Fruit fly (Drosophila melanogaster) whole organism, embryonic: Measurements from ENCODE around the gene Obp83ef.

Source experiments
- Bgb ChIP-seq: fragments of 200-800 bp; sonication (Bioruptor generic); IDR thresholded peaks from 2 replicates; pipeline ENCODE4 v1.3.6; 2022; ENCODE audit warnings: missing biosample characterization, missing genetic modification characterization; ENCODE audit not compliant: partially characterized antibody
- CG11398 ChIP-seq: fragments of 200-800 bp; sonication (Bioruptor generic); optimal IDR thresholded peaks from 2 replicates; lab custom pipeline; 2016; ENCODE audit warnings: missing biosample characterization, missing genetic modification characterization
- CG12769 ChIP-seq: fragments of 200-800 bp; sonication (Bioruptor generic); optimal IDR thresholded peaks from 2 replicates; lab custom pipeline; 2019; ENCODE audit warnings: missing biosample characterization, mild to moderate bottlenecking, missing genetic modification characterization, moderate library complexity
- CG13424 ChIP-seq: fragments of 200-800 bp; sonication (Bioruptor generic); optimal IDR thresholded peaks from 2 replicates; lab custom pipeline; 2019; ENCODE audit warnings: missing biosample characterization, mild to moderate bottlenecking, missing genetic modification characterization, moderate library complexity
- CG14050 ChIP-seq: fragments of 200-800 bp; sonication (Bioruptor generic); IDR thresholded peaks from 3 replicates; pipeline ENCODE4 v1.3.6; 2022; ENCODE audit warnings: missing biosample characterization, missing genetic modification characterization
- CG16813 ChIP-seq: fragments of 200-800 bp; sonication (Bioruptor generic); IDR thresholded peaks from 3 replicates; pipeline ENCODE4 v1.3.6; 2022; ENCODE audit warnings: missing biosample characterization, missing genetic modification characterization; ENCODE audit not compliant: partially characterized antibody
- CG16863 ChIP-seq: fragments of 200-800 bp; sonication (Bioruptor generic); optimal IDR thresholded peaks from 3 replicates; lab custom pipeline; 2016; ENCODE audit warnings: missing biosample characterization, missing genetic modification characterization
- CG1832 ChIP-seq: fragments of 200-800 bp; sonication (Bioruptor generic); optimal IDR thresholded peaks from 2 replicates; lab custom pipeline; 2017; ENCODE audit warnings: missing biosample characterization, mild to moderate bottlenecking, missing genetic modification characterization, inconsistent platforms
- CG32772 ChIP-seq: fragments of 200-800 bp; sonication (Bioruptor generic); IDR thresholded peaks from 2 replicates; pipeline ENCODE4 v1.3.6; 2022; ENCODE audit warnings: missing biosample characterization, missing genetic modification characterization
- CG4730 ChIP-seq: fragments of 200-800 bp; sonication (Bioruptor generic); IDR thresholded peaks from 2 replicates; pipeline ENCODE4 v1.3.6; 2022; ENCODE audit warnings: missing biosample characterization, missing genetic modification characterization
- CG5180 ChIP-seq: fragments of 200-800 bp; sonication (Bioruptor generic); optimal IDR thresholded peaks from 3 replicates; lab custom pipeline; 2017; ENCODE audit warnings: missing biosample characterization, missing genetic modification characterization, mild to moderate bottlenecking, moderate library complexity, missing genetic modification reagents
- CG5953 ChIP-seq: fragments of 200-800 bp; sonication (Bioruptor generic); IDR thresholded peaks from 2 replicates; pipeline ENCODE4 v1.3.6; 2022; ENCODE audit warnings: missing biosample characterization, missing genetic modification characterization
- Dbx ChIP-seq: fragments of 200-800 bp; sonication (Bioruptor generic); IDR thresholded peaks from 3 replicates; pipeline ENCODE4 v1.3.6; 2022; ENCODE audit warnings: missing biosample characterization, missing genetic modification characterization
- Drgx ChIP-seq: fragments of 200-800 bp; sonication (Bioruptor generic); IDR thresholded peaks from 2 replicates; pipeline ENCODE4 v1.3.6; 2022; ENCODE audit warnings: missing biosample characterization, missing genetic modification characterization
- Ets65A ChIP-seq: fragments of 200-800 bp; sonication (Bioruptor generic); peaks from one replicate; lab custom pipeline; 2016; ENCODE audit warnings: missing biosample characterization, missing genetic modification characterization
- HHEX ChIP-seq: fragments of 200-800 bp; sonication (Bioruptor generic); optimal IDR thresholded peaks from 3 replicates; lab custom pipeline; 2017; ENCODE audit warnings: missing biosample characterization, mild to moderate bottlenecking, missing genetic modification characterization, missing genetic modification reagents
- Hey ChIP-seq: fragments of 200-800 bp; sonication (Bioruptor generic); optimal IDR thresholded peaks from 3 replicates; lab custom pipeline; 2018; ENCODE audit warnings: missing biosample characterization, mild to moderate bottlenecking, missing genetic modification characterization
- Jarid2 ChIP-seq: fragments of 200-800 bp; sonication (Bioruptor generic); optimal IDR thresholded peaks from 3 replicates; lab custom pipeline; 2017; ENCODE audit warnings: mild to moderate bottlenecking, missing biosample characterization, missing genetic modification reagents, missing genetic modification characterization
- Lhr ChIP-seq: fragments of 200-800 bp; sonication (Bioruptor generic); optimal IDR thresholded peaks from 3 replicates; lab custom pipeline; 2017; ENCODE audit warnings: mild to moderate bottlenecking, missing biosample characterization, missing genetic modification reagents, missing genetic modification characterization
- Med ChIP-seq: fragments of 200-800 bp; sonication (Bioruptor generic); peaks from one replicate; lab custom pipeline; 2016; ENCODE audit warnings: missing biosample characterization, missing genetic modification characterization, mild to moderate bottlenecking, inconsistent platforms, moderate library complexity
- NFAT ChIP-seq: fragments of 200-800 bp; sonication (Bioruptor generic); IDR thresholded peaks from 2 replicates; pipeline ENCODE4 v1.3.6; 2022; ENCODE audit warnings: missing biosample characterization, missing genetic modification characterization
- Oli ChIP-seq: fragments of 200-800 bp; sonication (Bioruptor generic); optimal IDR thresholded peaks from 2 replicates; lab custom pipeline; 2018; ENCODE audit warnings: missing biosample characterization, mild to moderate bottlenecking, missing genetic modification characterization, moderate library complexity
- Opbp ChIP-seq: fragments of 200-800 bp; sonication (Bioruptor generic); IDR thresholded peaks from 3 replicates; pipeline ENCODE4 v1.3.6; 2022; ENCODE audit warnings: missing biosample characterization, missing genetic modification characterization; ENCODE audit not compliant: partially characterized antibody
- Rfx ChIP-seq: fragments of 200-800 bp; sonication (Bioruptor generic); IDR thresholded peaks from 2 replicates; pipeline ENCODE4 v1.3.6; 2022; ENCODE audit warnings: missing biosample characterization, missing genetic modification characterization
- Tbp ChIP-seq: fragments of >200 bp; optimal IDR thresholded peaks from 2 replicates; lab custom pipeline; 2018; ENCODE audit warnings: missing biosample characterization, missing genetic modification characterization
- bbx ChIP-seq: fragments of 200-800 bp; sonication (Bioruptor generic); IDR thresholded peaks from 2 replicates; pipeline ENCODE4 v1.3.6; 2022; ENCODE audit warnings: missing biosample characterization, missing genetic modification characterization; ENCODE audit not compliant: partially characterized antibody
- cg ChIP-seq: fragments of 200-800 bp; sonication (Bioruptor generic); optimal IDR thresholded peaks from 3 replicates; lab custom pipeline; 2019; ENCODE audit warnings: missing biosample characterization, mild to moderate bottlenecking, missing genetic modification characterization, moderate library complexity
- crol ChIP-seq: fragments of 200-800 bp; sonication (Bioruptor generic); IDR thresholded peaks from 2 replicates; pipeline ENCODE4 v1.3.6; 2022; ENCODE audit warnings: missing biosample characterization, missing genetic modification characterization
- insv ChIP-seq, 2 experiments: fragments of 200-800 bp; sonication (Bioruptor generic); optimal IDR thresholded peaks; 3 replicates each; lab custom pipeline; 2016 to 2018; ENCODE audit warnings: missing biosample characterization in 2 of 2, missing genetic modification characterization in 2 of 2
- jumu ChIP-seq: fragments of 200-800 bp; sonication (Bioruptor generic); optimal IDR thresholded peaks from 3 replicates; lab custom pipeline; 2016; ENCODE audit warnings: missing biosample characterization, missing genetic modification characterization
- knrl ChIP-seq: fragments of 200-800 bp; sonication (Bioruptor generic); IDR thresholded peaks from 3 replicates; pipeline ENCODE4 v1.3.6; 2022; ENCODE audit warnings: missing biosample characterization, missing genetic modification characterization; ENCODE audit not compliant: partially characterized antibody
- oc ChIP-seq: fragments of 200-800 bp; sonication (Bioruptor generic); optimal IDR thresholded peaks from 2 replicates; lab custom pipeline; 2018; ENCODE audit warnings: missing biosample characterization, mild to moderate bottlenecking, missing genetic modification characterization, moderate library complexity
- otp ChIP-seq: fragments of 200-800 bp; sonication (Bioruptor generic); IDR thresholded peaks from 3 replicates; pipeline ENCODE4, ENCODE4 v1.3.6; 2022; ENCODE audit warnings: missing biosample characterization, missing genetic modification characterization
- sd ChIP-seq: fragments of 200-800 bp; sonication (Bioruptor generic); optimal IDR thresholded peaks from 3 replicates; lab custom pipeline; 2018; ENCODE audit warnings: missing biosample characterization, mild to moderate bottlenecking, missing genetic modification characterization, moderate library complexity
- sob ChIP-seq: fragments of 200-800 bp; sonication (Bioruptor generic); IDR thresholded peaks from 2 replicates; pipeline ENCODE4 v1.3.6; 2022; ENCODE audit warnings: missing biosample characterization, missing genetic modification characterization
- stwl ChIP-seq: fragments of 200-800 bp; sonication (Bioruptor generic); optimal IDR thresholded peaks from 3 replicates; lab custom pipeline; 2018; ENCODE audit warnings: missing biosample characterization, mild to moderate bottlenecking, missing genetic modification characterization, moderate library complexity
- tx ChIP-seq: fragments of 200-800 bp; sonication (Bioruptor generic); optimal IDR thresholded peaks from 2 replicates; lab custom pipeline; 2016; ENCODE audit warnings: missing biosample characterization, missing genetic modification characterization
- vfl ChIP-seq: fragments of 200-800 bp; sonication (Bioruptor generic); optimal IDR thresholded peaks from 2 replicates; lab custom pipeline; 2016; ENCODE audit warnings: missing biosample characterization, missing genetic modification characterization

The Obp83ef gene

DNA sequence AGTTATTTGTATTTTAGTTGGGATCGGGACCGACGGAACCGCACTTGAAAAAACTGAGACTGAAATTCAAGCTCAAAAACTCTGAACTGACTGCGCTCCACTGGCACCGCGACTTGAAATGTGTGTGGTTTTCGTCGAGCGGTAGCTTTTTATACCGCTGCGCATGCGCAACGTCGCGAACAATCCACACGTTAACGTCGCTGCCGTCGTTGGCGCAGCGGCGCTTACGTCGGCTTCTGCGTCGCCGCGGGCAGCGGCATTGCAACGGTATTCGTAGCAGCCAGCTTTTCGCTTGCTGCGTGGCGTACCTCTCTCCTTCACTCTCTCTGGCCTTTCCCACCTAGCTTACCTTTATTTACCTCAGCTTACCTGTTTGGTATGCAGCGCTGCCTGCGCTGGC lies 10.1 kb downstream of the Obp83ef start, which contains the start of gene Gasp (continued):
- TF ChIP-seq Dbx (GFP tag; lab: Robert Waterston, UW) = peak; percentile 10; the same call in 1 of the 3 replicates
- no peak for TF ChIP-seq vfl (GFP tag; lab: Kevin White, UChicago)
- TF ChIP-seq CG4730 (GFP tag; lab: Robert Waterston, UW) = no peak
- TF ChIP-seq Drgx (GFP tag; lab: Robert Waterston, UW) = 0 out of 2 replicates have a peak, but pooled peaks have one; percentile 20
- TF ChIP-seq otp (GFP tag; lab: Robert Waterston, UW) = 0 out of 3 replicates have a peak, but pooled peaks have one; percentile 39
- TF ChIP-seq Oli (tag; lab: Kevin White, UChicago) = no peak
- 0 out of 2 replicates have a peak, but pooled peaks have one; percentile 31 for TF ChIP-seq sob (GFP tag; lab: Robert Waterston, UW)
- TF ChIP-seq CG12769 (tag; lab: Kevin White, UChicago) = peak; percentile 10
- no peak for TF ChIP-seq knrl (GFP tag; lab: Robert Waterston, UW)
- 0 out of 3 replicates have a peak, but pooled peaks have one; percentile 19 for TF ChIP-seq Opbp (GFP tag; lab: Robert Waterston, UW)
- TF ChIP-seq bbx (GFP tag; lab: Robert Waterston, UW) = peak; percentile 54; the same call in 1 of the 2 replicates
- TF ChIP-seq CG1832 = peak; percentile 26
- TF ChIP-seq Rfx (GFP tag; lab: Robert Waterston, UW) = no peak
- peak; percentile 66 for TF ChIP-seq crol (GFP tag; lab: Robert Waterston, UW)
- peak; percentile 64 for TF ChIP-seq Med
- peak; percentile 20 for TF ChIP-seq oc (tag; lab: Kevin White, UChicago)
- peak; percentile 8 for TF ChIP-seq cg (GFP tag; lab: Kevin White, UChicago)
- TF ChIP-seq CG16863 (GFP tag; lab: Kevin White, UChicago) = no peak
- peak; percentile 26 for TF ChIP-seq stwl (tag; lab: Kevin White, UChicago)
- no peak for TF ChIP-seq Bgb (GFP tag; lab: Robert Waterston, UW)
- TF ChIP-seq Jarid2 (GFP tag; lab: Kevin White, UChicago) = peak; percentile 24
- peak; percentile 22 for TF ChIP-seq CG5180 (GFP tag; lab: Kevin White, UChicago)
- TF ChIP-seq jumu (GFP tag; lab: Kevin White, UChicago) = no peak
- no peak for TF ChIP-seq insv (GFP tag; optimal IDR thresholded peaks at IDR 0.05; lab: Kevin White, UChicago)

DNA sequence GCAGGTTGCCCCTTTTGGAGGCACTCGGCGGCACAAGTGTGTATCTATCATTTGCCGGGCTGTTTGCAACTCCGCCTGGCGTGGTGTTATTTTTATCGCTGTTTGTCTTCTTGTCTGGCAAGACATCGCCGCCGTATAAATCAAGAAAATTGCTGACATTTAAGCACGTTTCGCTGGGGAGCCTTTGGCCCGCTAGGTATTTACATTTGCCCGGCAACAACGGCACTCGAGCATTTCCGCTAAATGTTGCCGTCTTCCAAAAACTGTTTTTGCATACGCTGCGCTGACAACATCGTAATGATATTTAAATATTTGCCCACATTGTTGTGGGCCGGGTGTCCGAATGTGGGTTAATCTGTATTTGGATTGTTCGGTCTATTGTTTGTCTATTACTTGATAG lies 12.5 kb downstream of the Obp83ef start:
- TF ChIP-seq CG5953 (no peak), bbx (GFP tag; lab: Robert Waterston, UW) (no peak), NFAT (GFP tag; lab: Robert Waterston, UW) (no peak), CG11398 (no peak), Ets65A (GFP tag; lab: Kevin White, UChicago) (peak; percentile 83), HHEX (GFP tag; lab: Kevin White, UChicago) (no peak), CG13424 (tag; lab: Kevin White, UChicago) (no peak), CG14050 (GFP tag; lab: Robert Waterston, UW) (no peak), Med (peak; percentile 53), CG16813 (GFP tag; lab: Robert Waterston, UW) (no peak), Lhr (GFP tag; lab: Kevin White, UChicago) (no peak), sd (tag; lab: Kevin White, UChicago) (peak; percentile 51), CG32772 (GFP tag; lab: Robert Waterston, UW) (0 out of 2 replicates have a peak, but pooled peaks have one; percentile 11), Hey (tag; lab: Kevin White, UChicago) (no peak), Tbp (GFP tag; lab: Kevin White, UChicago) (no peak), tx (GFP tag; lab: Kevin White, UChicago) (no peak)
- TF ChIP-seq, all 482 proteins: peak for 4
